Fruit fly (Drosophila melanogaster) S2 (cell line): ENCODE results near the gene CG8837.

Experiments used
- CG8478 ChIP-seq: fragments of >200 bp; optimal IDR thresholded peaks from 2 replicates; lab custom pipeline; 2018
- CTCF ChIP-seq, 2 experiments: fragments of >200 bp; optimal IDR thresholded peaks; 2 replicates each; lab custom pipeline; 2018

dm6 chr2L:3308529-3309272 lies 11.3 kb upstream of the CG8837 start, which contains the start of gene CG15406:
- TF ChIP-seq CTCF (optimal IDR thresholded peaks at IDR 0.05; lab: Kevin White, UChicago): no peak
- no peak for TF ChIP-seq CG8478 (lab: Kevin White, UChicago)
